Worm (Caenorhabditis elegans) whole organism, mixed stage, embryonic: ENCODE results near the gene sqv-4.

ENCODE experiments used
- M03D4.4 ChIP-seq: sonication (generic microtip); optimal IDR thresholded peaks from 2 replicates; lab custom pipeline; 2017; ENCODE audit warnings: mild to moderate bottlenecking, missing genetic modification characterization, missing compliant biosample characterization
- bed-3 ChIP-seq: fragments of 200-800 bp; sonication (Bioruptor generic); optimal IDR thresholded peaks from 3 replicates; lab custom pipeline; 2018; ENCODE audit warnings: mild to moderate bottlenecking, missing genetic modification characterization, moderate library complexity, missing compliant biosample characterization
- blmp-1 ChIP-seq: fragments of 150-350 bp; optimal IDR thresholded peaks from 2 replicates; lab custom pipeline; 2014; ENCODE audit warnings: missing biosample characterization, missing genetic modification characterization
- ceh-39 ChIP-seq: fragments of 150-350 bp; optimal IDR thresholded peaks from 2 replicates; lab custom pipeline; 2014; ENCODE audit warnings: missing biosample characterization, missing genetic modification characterization
- ceh-43 ChIP-seq: fragments of 200-800 bp; sonication (Bioruptor generic); optimal IDR thresholded peaks from 2 replicates; lab custom pipeline; 2018; ENCODE audit warnings: mild to moderate bottlenecking, missing genetic modification characterization, moderate library complexity, missing compliant biosample characterization
- ceh-83 ChIP-seq: fragments of 200-800 bp; sonication (Bioruptor generic); optimal IDR thresholded peaks from 2 replicates; lab custom pipeline; 2018; ENCODE audit warnings: mild to moderate bottlenecking, missing genetic modification characterization, missing compliant biosample characterization
- ces-1 ChIP-seq: fragments of 150-350 bp; optimal IDR thresholded peaks from 2 replicates; lab custom pipeline; 2014; ENCODE audit warnings: missing biosample characterization, missing genetic modification reagents, missing genetic modification characterization
- cnd-1 ChIP-seq: fragments of 200-800 bp; sonication (Bioruptor generic); optimal IDR thresholded peaks from 2 replicates; lab custom pipeline; 2018; ENCODE audit warnings: mild to moderate bottlenecking, missing genetic modification characterization, missing compliant biosample characterization
- drap-1 ChIP-seq: fragments of 200-800 bp; sonication (Bioruptor generic); optimal IDR thresholded peaks from 3 replicates; lab custom pipeline; 2018; ENCODE audit warnings: mild to moderate bottlenecking, missing genetic modification characterization, missing compliant biosample characterization
- elt-1 ChIP-seq: sonication (generic microtip); optimal IDR thresholded peaks from 2 replicates; lab custom pipeline; 2017; ENCODE audit warnings: missing genetic modification characterization, mild to moderate bottlenecking, missing compliant biosample characterization, antibody characterized with exemption, moderate library complexity, borderline replicate concordance; ENCODE audit not compliant: insufficient read depth
- elt-3 ChIP-seq: fragments of 150-350 bp; optimal IDR thresholded peaks from 2 replicates; lab custom pipeline; 2014; ENCODE audit warnings: missing biosample characterization, missing genetic modification characterization
- flh-1 ChIP-seq: fragments of 200-800 bp; sonication (Bioruptor generic); optimal IDR thresholded peaks from 2 replicates; lab custom pipeline; 2018; ENCODE audit warnings: mild to moderate bottlenecking, missing genetic modification characterization, moderate library complexity, missing compliant biosample characterization
- hlh-1 ChIP-seq: fragments of 150-350 bp; optimal IDR thresholded peaks from 2 replicates; lab custom pipeline; 2014; ENCODE audit warnings: missing biosample characterization, missing genetic modification reagents, missing genetic modification characterization
- lin-13 ChIP-seq: fragments of 150-350 bp; optimal IDR thresholded peaks from 2 replicates; lab custom pipeline; 2014; ENCODE audit warnings: missing biosample characterization, missing genetic modification characterization
- lin-32 ChIP-seq: fragments of 200-800 bp; sonication (Bioruptor generic); optimal IDR thresholded peaks from 2 replicates; lab custom pipeline; 2018; ENCODE audit warnings: mild to moderate bottlenecking, missing genetic modification characterization, missing compliant biosample characterization
- lsy-2 ChIP-seq: fragments of 150-350 bp; optimal IDR thresholded peaks from 2 replicates; lab custom pipeline; 2014; ENCODE audit warnings: missing biosample characterization, missing genetic modification characterization
- mab-5 ChIP-seq: fragments of 150-350 bp; optimal IDR thresholded peaks from 2 replicates; lab custom pipeline; 2014; ENCODE audit warnings: missing biosample characterization, missing genetic modification characterization
- mep-1 ChIP-seq: fragments of 150-350 bp; optimal IDR thresholded peaks from 2 replicates; lab custom pipeline; 2017; ENCODE audit warnings: missing biosample characterization, missing genetic modification reagents, missing genetic modification characterization, inconsistent platforms
- mls-2 ChIP-seq: sonication (generic microtip); optimal IDR thresholded peaks from 2 replicates; lab custom pipeline; 2016; ENCODE audit warnings: mild to moderate bottlenecking, missing genetic modification characterization, moderate library complexity, missing compliant biosample characterization
- nhr-12 ChIP-seq: fragments of 150-350 bp; optimal IDR thresholded peaks from 2 replicates; lab custom pipeline; 2014; ENCODE audit warnings: missing biosample characterization, missing genetic modification characterization
- nhr-2 ChIP-seq: fragments of 150-350 bp; optimal IDR thresholded peaks from 2 replicates; lab custom pipeline; 2014; ENCODE audit warnings: missing biosample characterization, missing genetic modification characterization
- nhr-237 ChIP-seq: fragments of 150-350 bp; optimal IDR thresholded peaks from 2 replicates; lab custom pipeline; 2014; ENCODE audit warnings: missing biosample characterization, missing genetic modification characterization
- nhr-28 ChIP-seq: fragments of 150-350 bp; optimal IDR thresholded peaks from 2 replicates; lab custom pipeline; 2014; ENCODE audit warnings: missing biosample characterization, missing genetic modification characterization
- nhr-76 ChIP-seq: sonication (generic microtip); optimal IDR thresholded peaks from 2 replicates; lab custom pipeline; 2017; ENCODE audit warnings: missing biosample characterization, missing genetic modification characterization
- pha-4 ChIP-seq: fragments of 150-350 bp; optimal IDR thresholded peaks from 2 replicates; lab custom pipeline; 2018; ENCODE audit warnings: missing biosample characterization, missing genetic modification reagents, missing genetic modification characterization
- sem-2 ChIP-seq: fragments of 200-800 bp; sonication (Bioruptor generic); optimal IDR thresholded peaks from 2 replicates; lab custom pipeline; 2018; ENCODE audit warnings: mild to moderate bottlenecking, missing genetic modification characterization, missing compliant biosample characterization
- snpc-4 ChIP-seq: fragments of 150-350 bp; optimal IDR thresholded peaks from 2 replicates; lab custom pipeline; 2014; ENCODE audit warnings: missing biosample characterization, missing genetic modification characterization
- sptf-1 ChIP-seq: sonication (generic microtip); optimal IDR thresholded peaks from 2 replicates; lab custom pipeline; 2017; ENCODE audit warnings: mild to moderate bottlenecking, missing genetic modification characterization, moderate library complexity, missing compliant biosample characterization
- tbx-8 ChIP-seq: fragments of 200-800 bp; sonication (Bioruptor generic); optimal IDR thresholded peaks from 2 replicates; lab custom pipeline; 2018; ENCODE audit warnings: mild to moderate bottlenecking, missing genetic modification characterization, moderate library complexity, missing compliant biosample characterization
- unc-120 ChIP-seq: sonication (generic microtip); optimal IDR thresholded peaks from 2 replicates; lab custom pipeline; 2017; ENCODE audit warnings: missing genetic modification characterization, missing compliant biosample characterization; ENCODE audit not compliant: poor library complexity, severe bottlenecking
- unc-39 ChIP-seq: fragments of 150-350 bp; optimal IDR thresholded peaks from 2 replicates; lab custom pipeline; 2014; ENCODE audit warnings: missing biosample characterization, missing genetic modification characterization
- unc-62 ChIP-seq: fragments of 150-350 bp; optimal IDR thresholded peaks from 2 replicates; lab custom pipeline; 2014; ENCODE audit warnings: missing biosample characterization, missing genetic modification reagents, missing genetic modification characterization
- zip-8 ChIP-seq: fragments of 150-350 bp; optimal IDR thresholded peaks from 2 replicates; lab custom pipeline; 2014; ENCODE audit warnings: missing biosample characterization, missing genetic modification characterization
- ztf-11 ChIP-seq: fragments of 150-350 bp; optimal IDR thresholded peaks from 2 replicates; lab custom pipeline; 2014; ENCODE audit warnings: missing biosample characterization, missing genetic modification characterization

Gene sqv-4

ce11 chrV:10702910-10703309 lies 41.6 kb upstream of the sqv-4 start:
- TF ChIP-seq hlh-1 (no peak), unc-39 (no peak), mab-5 (no peak), nhr-2 (no peak), nhr-12 (tag; lab: Kevin White, UChicago) (no peak), blmp-1 (tag; lab: Kevin White, UChicago) (no peak), M03D4.4 (tag; lab: Kevin White, UChicago) (no peak), ztf-11 (no peak), snpc-4 (tag; lab: Kevin White, UChicago) (no peak), mls-2 (tag; lab: Kevin White, UChicago) (no peak)

ce11 chrV:10702249-10702648 lies 41.0 kb upstream of the sqv-4 start, which contains the start of gene pph-1:
Gene pph-1, plus strand, starts transcription at chrV:10702549.
- no peak for TF ChIP-seq ceh-39
- TF ChIP-seq, all 35 proteins: peak for 0

DNA sequence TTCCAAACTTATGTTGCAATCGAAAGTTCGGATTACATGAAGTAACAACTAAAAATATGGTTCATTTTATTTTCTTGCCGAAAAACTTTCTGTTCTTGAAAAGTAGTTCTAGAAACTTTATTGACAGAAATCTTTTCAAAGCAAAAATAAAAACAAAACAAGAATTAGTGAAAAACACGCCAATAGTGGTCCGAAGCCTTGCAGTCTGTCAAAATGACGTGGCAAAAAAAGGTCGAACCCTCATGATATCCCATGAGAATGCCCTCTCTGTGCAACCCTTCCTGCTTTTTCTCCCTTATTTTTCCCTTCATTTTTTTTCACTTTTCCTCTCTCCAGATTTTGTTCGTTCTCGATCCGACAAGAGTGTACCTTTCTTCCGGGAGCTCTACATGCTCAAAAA lies 37.9 kb upstream of the sqv-4 start:
- no peak for TF ChIP-seq nhr-12 (tag; lab: Kevin White, UChicago)
- TF ChIP-seq lin-32 (GFP tag; lab: Kevin White, UChicago), result no peak
- TF ChIP-seq nhr-237, result no peak
- TF ChIP-seq nhr-28 (tag; lab: Kevin White, UChicago), result no peak
- no peak for TF ChIP-seq unc-39
- TF ChIP-seq sptf-1 (tag; lab: Kevin White, UChicago), result no peak
- no peak for TF ChIP-seq elt-3
- TF ChIP-seq nhr-2, result no peak
- no peak for TF ChIP-seq ztf-11

DNA sequence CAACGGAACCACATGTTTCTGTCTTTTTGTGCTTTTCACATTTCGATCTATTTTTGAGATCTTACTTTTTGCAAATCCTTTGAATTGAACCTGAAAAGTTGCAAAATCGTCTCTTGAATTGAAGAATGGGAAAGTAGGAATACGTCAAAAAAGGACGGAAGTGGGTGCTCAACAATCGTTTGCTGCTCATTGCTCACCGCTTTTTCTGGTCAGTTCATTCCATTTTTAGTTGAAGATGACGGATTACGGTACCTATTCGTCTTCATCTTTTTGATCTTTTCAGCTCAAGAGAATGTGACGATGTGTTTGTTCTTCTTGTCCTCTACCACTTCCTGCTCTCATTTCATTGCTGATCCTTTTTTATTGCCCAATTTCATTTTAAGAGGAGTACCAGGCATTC lies 33.9 kb upstream of the sqv-4 start, which contains the start of gene C05A2.4:
C05A2.4 (plus strand) TSS at position 301 of the 400 bp plus-strand sequence.
- TF ChIP-seq snpc-4 (tag; lab: Kevin White, UChicago), result no peak
- TF ChIP-seq zip-8, result no peak
- no peak for TF ChIP-seq tbx-8 (GFP tag; lab: Kevin White, UChicago)
- no peak for TF ChIP-seq sptf-1 (tag; lab: Kevin White, UChicago)
- no peak for TF ChIP-seq unc-120 (tag; lab: Kevin White, UChicago)
- no peak for TF ChIP-seq unc-39
- TF ChIP-seq elt-1, result no peak
- TF ChIP-seq nhr-237, result no peak
- TF ChIP-seq bed-3, result no peak
- TF ChIP-seq mep-1 (tag; lab: Kevin White, UChicago), result no peak
- TF ChIP-seq ceh-39, result no peak
- no peak for TF ChIP-seq nhr-76 (tag; lab: Kevin White, UChicago)
- TF ChIP-seq nhr-28 (tag; lab: Kevin White, UChicago), result no peak
- no peak for TF ChIP-seq mab-5
- TF ChIP-seq unc-62 (GFP tag; lab: Kevin White, UChicago), result no peak
- no peak for TF ChIP-seq ztf-11

DNA sequence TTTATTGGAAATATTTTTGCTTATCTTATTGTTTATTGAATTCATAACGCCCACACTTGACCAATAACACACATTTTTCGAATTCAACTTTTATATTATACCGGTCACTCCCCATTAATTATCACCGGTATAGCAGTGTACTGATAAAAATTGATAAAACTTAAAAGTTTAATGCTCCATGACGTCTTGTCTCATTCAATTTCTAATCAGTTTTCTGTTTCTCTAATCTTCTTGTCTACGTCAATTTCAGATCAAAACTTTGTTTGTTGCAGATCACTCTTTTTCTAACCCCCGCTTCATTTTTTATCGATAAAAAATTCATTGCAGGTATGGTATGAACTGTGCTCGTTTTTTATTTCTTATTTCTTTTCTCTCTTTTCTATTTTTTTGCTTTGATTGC lies 32.5 kb upstream of the sqv-4 start:
- TF ChIP-seq cnd-1 (no peak), unc-62 (GFP tag; lab: Kevin White, UChicago) (no peak)

DNA sequence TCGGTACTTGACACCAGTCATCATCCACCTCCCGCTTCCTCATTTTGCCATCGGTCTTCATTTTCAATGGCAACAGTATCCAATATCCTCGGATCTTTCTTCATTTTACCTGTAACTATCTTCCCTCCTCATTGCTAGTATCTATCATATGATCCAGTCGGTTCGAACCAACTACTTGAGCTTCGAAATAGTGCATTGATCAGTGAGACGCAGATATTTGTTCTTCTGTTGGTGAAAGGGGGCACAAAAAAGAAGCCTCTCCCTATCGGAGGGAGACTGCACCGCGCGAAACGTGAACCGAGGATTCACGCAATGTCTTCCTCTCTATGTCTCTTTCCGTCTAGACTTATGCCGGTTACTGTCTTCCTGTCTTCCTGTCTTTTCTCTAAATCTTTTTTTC lies 30.0 kb upstream of the sqv-4 start:
- TF ChIP-seq tbx-8 (GFP tag; lab: Kevin White, UChicago), result no peak
- no peak for TF ChIP-seq mls-2 (tag; lab: Kevin White, UChicago)
- no peak for TF ChIP-seq mep-1 (tag; lab: Kevin White, UChicago)
- no peak for TF ChIP-seq unc-120 (tag; lab: Kevin White, UChicago)
- no peak for TF ChIP-seq sem-2
- no peak for TF ChIP-seq lsy-2 (tag; lab: Kevin White, UChicago)
- TF ChIP-seq nhr-12 (tag; lab: Kevin White, UChicago), result no peak
- TF ChIP-seq blmp-1 (tag; lab: Kevin White, UChicago), result no peak
- no peak for TF ChIP-seq snpc-4 (tag; lab: Kevin White, UChicago)
- TF ChIP-seq unc-39, result no peak
- no peak for TF ChIP-seq ceh-43 (GFP tag; lab: Kevin White, UChicago)

ce11 chrV:10687601-10688000 lies 26.3 kb upstream of the sqv-4 start, which contains the start of gene F29F11.20:
Gene F29F11.20, plus strand, starts transcription at chrV:10687901.
- TF ChIP-seq ceh-39, result no peak
- no peak for TF ChIP-seq ces-1 (GFP tag; lab: Kevin White, UChicago)
- TF ChIP-seq mab-5, result no peak
- no peak for TF ChIP-seq pha-4 (tag; lab: Kevin White, UChicago)
- TF ChIP-seq flh-1 (GFP tag; lab: Kevin White, UChicago), result no peak
- TF ChIP-seq elt-3, result no peak
- no peak for TF ChIP-seq elt-1
- no peak for TF ChIP-seq hlh-1
- TF ChIP-seq nhr-28 (tag; lab: Kevin White, UChicago), result no peak
- TF ChIP-seq nhr-76 (tag; lab: Kevin White, UChicago), result no peak
- no peak for TF ChIP-seq snpc-4 (tag; lab: Kevin White, UChicago)
- no peak for TF ChIP-seq drap-1 (GFP tag; lab: Kevin White, UChicago)
- TF ChIP-seq mep-1 (tag; lab: Kevin White, UChicago), result no peak
- TF ChIP-seq ceh-83, result no peak
- no peak for TF ChIP-seq unc-39
- no peak for TF ChIP-seq bed-3
- no peak for TF ChIP-seq lin-32 (GFP tag; lab: Kevin White, UChicago)
- no peak for TF ChIP-seq unc-120 (tag; lab: Kevin White, UChicago)
- no peak for TF ChIP-seq lin-13 (tag; lab: Kevin White, UChicago)
- no peak for TF ChIP-seq lsy-2 (tag; lab: Kevin White, UChicago)
- TF ChIP-seq, all 35 proteins: peak for 0
